Fruit fly (Drosophila melanogaster) whole organism, prepupa: Measurements from ENCODE around the gene Gnpat.

Source experiments
- CG11294 ChIP-seq: fragments of 200-800 bp; sonication (Bioruptor generic); IDR thresholded peaks from 2 replicates; pipeline ENCODE4 v1.3.6; 2022; ENCODE audit warnings: missing biosample characterization, missing genetic modification characterization
- Hr39 ChIP-seq: fragments of 200-800 bp; sonication (Bioruptor generic); optimal IDR thresholded peaks from 2 replicates; lab custom pipeline; 2016; ENCODE audit warnings: missing biosample characterization, missing genetic modification characterization
- Hr4 ChIP-seq: fragments of 200-800 bp; sonication (Bioruptor generic); optimal IDR thresholded peaks from 3 replicates; lab custom pipeline; 2016; ENCODE audit warnings: missing biosample characterization, missing genetic modification characterization
- OdsH ChIP-seq: fragments of 200-800 bp; sonication (Bioruptor generic); optimal IDR thresholded peaks from 3 replicates; lab custom pipeline; 2016; ENCODE audit warnings: missing biosample characterization, missing genetic modification characterization
- Sox102F ChIP-seq: fragments of 200-800 bp; sonication (Bioruptor generic); optimal IDR thresholded peaks from 2 replicates; lab custom pipeline; 2016; ENCODE audit warnings: missing biosample characterization, mild to moderate bottlenecking, missing genetic modification characterization
- cyc ChIP-seq: fragments of 200-800 bp; sonication (Bioruptor generic); optimal IDR thresholded peaks from 3 replicates; lab custom pipeline; 2016; ENCODE audit warnings: missing biosample characterization, missing genetic modification characterization
- esn ChIP-seq: fragments of 200-800 bp; sonication (Bioruptor generic); optimal IDR thresholded peaks from 2 replicates; lab custom pipeline; 2016; ENCODE audit warnings: missing biosample characterization, mild to moderate bottlenecking, missing genetic modification characterization, moderate library complexity
- lz ChIP-seq: fragments of 200-800 bp; sonication (Bioruptor generic); optimal IDR thresholded peaks from 3 replicates; lab custom pipeline; 2016; ENCODE audit warnings: missing biosample characterization, missing genetic modification characterization
- ss ChIP-seq, 2 experiments: fragments of 200-800 bp; sonication (Bioruptor generic); optimal IDR thresholded peaks; 2 replicates in 1 of 2; 3 replicates in 1 of 2; lab custom pipeline; 2017 to 2018; ENCODE audit warnings: mild to moderate bottlenecking in 2 of 2, missing biosample characterization in 2 of 2, missing genetic modification characterization in 2 of 2, moderate library complexity in 1 of 2
- vri ChIP-seq: fragments of 200-800 bp; sonication (Bioruptor generic); optimal IDR thresholded peaks from 3 replicates; lab custom pipeline; 2016; ENCODE audit warnings: missing biosample characterization, mild to moderate bottlenecking, missing genetic modification characterization

dm6 chr3R:25512750-25513149, 22.0 kb upstream of the Gnpat start:
- TF ChIP-seq Hr39 (GFP tag; lab: Kevin White, UChicago) (no peak), vri (no peak), CG11294 (GFP tag; lab: Robert Waterston, UW) (no peak), esn (GFP tag; lab: Kevin White, UChicago) (no peak), Hr4 (GFP tag; lab: Kevin White, UChicago) (no peak), OdsH (GFP tag; lab: Kevin White, UChicago) (no peak), lz (GFP tag; lab: Kevin White, UChicago) (no peak), Sox102F (GFP tag; lab: Kevin White, UChicago) (no peak), cyc (no peak), ss (GFP tag; optimal IDR thresholded peaks at IDR 0.05; lab: Kevin White, UChicago) (no peak)
